Fruit fly (Drosophila melanogaster): ENCODE data around the gene kdn.

dm6 chrX:6361215-6361614 lies 10.8 kb downstream of the kdn start:
- TF ChIP-seq psq (optimal IDR thresholded peaks at IDR 0.05) (no peak), h (optimal IDR thresholded peaks at IDR 0.05) (no peak), insv (optimal IDR thresholded peaks at IDR 0.05) (no peak), Myc (optimal IDR thresholded peaks at IDR 0.05) (no peak), ttk (optimal IDR thresholded peaks at IDR 0.05) (no peak)
